Fruit fly (Drosophila melanogaster) S2 (cell line): ENCODE measurements around the gene CG31793.

Source experiments
- CG8478 ChIP-seq: fragments of >200 bp; optimal IDR thresholded peaks from 2 replicates; lab custom pipeline; 2018
- CTCF ChIP-seq, 2 experiments: fragments of >200 bp; optimal IDR thresholded peaks; 2 replicates each; lab custom pipeline; 2018

dm6 chr2L:19002959-19003371 lies at the start of gene CG31793:
- TF ChIP-seq CG8478 (lab: Kevin White, UChicago), result no peak
- TF ChIP-seq CTCF (optimal IDR thresholded peaks at IDR 0.05; lab: Kevin White, UChicago), result no peak
